Worm (Caenorhabditis elegans) whole organism, L2 larva: ENCODE data around the gene R160.10.

Source experiments
- F13H6.1 ChIP-seq: sonication (generic microtip); optimal IDR thresholded peaks from 2 replicates; lab custom pipeline; 2016; ENCODE audit warnings: missing genetic modification characterization, missing compliant biosample characterization
- R02D3.7 ChIP-seq: fragments of 150-350 bp; optimal IDR thresholded peaks from 2 replicates; lab custom pipeline; 2014; ENCODE audit warnings: missing biosample characterization, missing genetic modification characterization
- Y55F3AM.14 ChIP-seq: fragments of 200-800 bp; sonication (Bioruptor generic); optimal IDR thresholded peaks from 2 replicates; lab custom pipeline; 2018; ENCODE audit warnings: mild to moderate bottlenecking, missing genetic modification characterization, missing compliant biosample characterization
- ZK546.5 ChIP-seq: sonication (generic microtip); optimal IDR thresholded peaks from 2 replicates; lab custom pipeline; 2017; ENCODE audit warnings: missing biosample characterization, missing genetic modification characterization
- ama-1 ChIP-seq: fragments of 150-350 bp; optimal IDR thresholded peaks from 2 replicates; lab custom pipeline; 2018; ENCODE audit warnings: inconsistent platforms
- blmp-1 ChIP-seq: sonication (generic microtip); optimal IDR thresholded peaks from 2 replicates; lab custom pipeline; 2017; ENCODE audit warnings: missing genetic modification characterization, mild to moderate bottlenecking, missing compliant biosample characterization, antibody characterized with exemption, moderate library complexity; ENCODE audit not compliant: insufficient read depth
- ceh-82 ChIP-seq: fragments of 150-350 bp; optimal IDR thresholded peaks from 2 replicates; lab custom pipeline; 2014; ENCODE audit warnings: missing biosample characterization, missing genetic modification characterization
- crh-2 ChIP-seq: sonication (generic microtip); optimal IDR thresholded peaks from 2 replicates; lab custom pipeline; 2017; ENCODE audit warnings: missing biosample characterization, missing genetic modification characterization
- dmd-4 ChIP-seq: sonication (generic microtip); optimal IDR thresholded peaks from 2 replicates; lab custom pipeline; 2017; ENCODE audit warnings: missing biosample characterization, missing genetic modification characterization
- elt-1 ChIP-seq: fragments of 150-350 bp; optimal IDR thresholded peaks from 2 replicates; lab custom pipeline; 2014; ENCODE audit warnings: missing biosample characterization, missing genetic modification characterization
- fos-1 ChIP-seq: fragments of 150-350 bp; optimal IDR thresholded peaks from 2 replicates; lab custom pipeline; 2014; ENCODE audit warnings: missing biosample characterization, missing genetic modification characterization
- gmeb-1 ChIP-seq: fragments of 150-350 bp; optimal IDR thresholded peaks from 2 replicates; lab custom pipeline; 2014; ENCODE audit warnings: missing biosample characterization, missing genetic modification characterization
- lin-11 ChIP-seq: fragments of 150-350 bp; sonication (generic microtip); optimal IDR thresholded peaks from 2 replicates; lab custom pipeline; 2014; ENCODE audit warnings: missing biosample characterization, missing genetic modification characterization, inconsistent platforms, mixed read lengths
- mab-5 ChIP-seq: fragments of 150-350 bp; optimal IDR thresholded peaks from 2 replicates; lab custom pipeline; 2014; ENCODE audit warnings: missing biosample characterization, missing genetic modification characterization
- mbf-1 ChIP-seq: sonication (generic microtip); optimal IDR thresholded peaks from 2 replicates; lab custom pipeline; 2017; ENCODE audit warnings: missing biosample characterization, missing genetic modification characterization
- nhr-10 ChIP-seq: sonication (generic microtip); optimal IDR thresholded peaks from 2 replicates; lab custom pipeline; 2017; ENCODE audit warnings: missing biosample characterization, missing genetic modification characterization
- nhr-11 ChIP-seq: fragments of 150-350 bp; optimal IDR thresholded peaks from 2 replicates; lab custom pipeline; 2014; ENCODE audit warnings: missing biosample characterization, missing genetic modification characterization
- nhr-12 ChIP-seq: fragments of 150-350 bp; optimal IDR thresholded peaks from 2 replicates; lab custom pipeline; 2014; ENCODE audit warnings: missing biosample characterization, missing genetic modification characterization
- nhr-129 ChIP-seq: fragments of 150-350 bp; optimal IDR thresholded peaks from 2 replicates; lab custom pipeline; 2014; ENCODE audit warnings: missing biosample characterization, missing genetic modification characterization
- nhr-21 ChIP-seq: fragments of 150-350 bp; optimal IDR thresholded peaks from 2 replicates; lab custom pipeline; 2014; ENCODE audit warnings: missing biosample characterization, missing genetic modification characterization
- nhr-25 ChIP-seq: fragments of 150-350 bp; sonication (generic microtip); optimal IDR thresholded peaks from 3 replicates; lab custom pipeline; 2014; ENCODE audit warnings: missing biosample characterization, missing genetic modification characterization
- nhr-6 ChIP-seq: fragments of 150-350 bp; optimal IDR thresholded peaks from 2 replicates; lab custom pipeline; 2014; ENCODE audit warnings: missing biosample characterization, missing genetic modification characterization
- nhr-77 ChIP-seq: fragments of 150-350 bp; optimal IDR thresholded peaks from 2 replicates; lab custom pipeline; 2014; ENCODE audit warnings: missing biosample characterization, missing genetic modification characterization
- peb-1 ChIP-seq: fragments of 150-350 bp; optimal IDR thresholded peaks from 2 replicates; lab custom pipeline; 2014; ENCODE audit warnings: missing biosample characterization, missing genetic modification characterization
- sem-4 ChIP-seq: fragments of 150-350 bp; optimal IDR thresholded peaks from 2 replicates; lab custom pipeline; 2014; ENCODE audit warnings: missing biosample characterization, missing genetic modification reagents, missing genetic modification characterization
- skn-1 ChIP-seq: sonication (generic microtip); optimal IDR thresholded peaks from 2 replicates; lab custom pipeline; 2017; ENCODE audit warnings: missing biosample characterization, missing genetic modification characterization
- sma-3 ChIP-seq: sonication (generic microtip); optimal IDR thresholded peaks from 2 replicates; lab custom pipeline; 2016; ENCODE audit warnings: missing genetic modification reagents, missing genetic modification characterization, missing compliant biosample characterization
- sma-9 ChIP-seq, 2 experiments: fragments of 150-350 bp in 1 of 2; sonication (generic microtip) in 1 of 2; optimal IDR thresholded peaks; 2 replicates each; lab custom pipeline; 2014 to 2016; ENCODE audit warnings: missing genetic modification characterization in 2 of 2, mild to moderate bottlenecking in 1 of 2, missing biosample characterization in 1 of 2, missing compliant biosample characterization in 1 of 2, missing genetic modification reagents in 1 of 2, moderate library complexity in 1 of 2
- snpc-4 ChIP-seq: fragments of 150-350 bp; optimal IDR thresholded peaks from 2 replicates; lab custom pipeline; 2014; ENCODE audit warnings: missing biosample characterization, missing genetic modification characterization
- unc-39 ChIP-seq: fragments of 150-350 bp; optimal IDR thresholded peaks from 2 replicates; lab custom pipeline; 2014; ENCODE audit warnings: missing biosample characterization, missing genetic modification characterization
- unc-55 ChIP-seq: fragments of 150-350 bp; sonication (generic microtip); optimal IDR thresholded peaks from 3 replicates; lab custom pipeline; 2014; ENCODE audit warnings: missing biosample characterization, missing genetic modification reagents, missing genetic modification characterization
- unc-62 ChIP-seq: fragments of 150-350 bp; optimal IDR thresholded peaks from 2 replicates; lab custom pipeline; 2014; ENCODE audit warnings: missing biosample characterization, missing genetic modification reagents, missing genetic modification characterization
- zag-1 ChIP-seq: fragments of 150-350 bp; optimal IDR thresholded peaks from 2 replicates; lab custom pipeline; 2014; ENCODE audit warnings: missing biosample characterization, missing genetic modification characterization
- ztf-1 ChIP-seq: fragments of 200-800 bp; sonication (Bioruptor generic); conservative IDR thresholded peaks from 2 replicates; pipeline ENCODE4 v1.3.6; 2022; ENCODE audit warnings: missing genetic modification characterization, missing compliant biosample characterization
- ztf-4 ChIP-seq: fragments of 150-350 bp; optimal IDR thresholded peaks from 2 replicates; lab custom pipeline; 2014; ENCODE audit warnings: missing biosample characterization, missing genetic modification characterization

The R160.10 gene

ce11 chrX:4366231-4366630, 1.1 kb downstream of the R160.10 start, which contains the start of gene R160.3:
Gene R160.3, minus strand, starts transcription at chrX:4366331.
- no peak for TF ChIP-seq lin-11 (tag; lab: Kevin White, UChicago)
- no peak for TF ChIP-seq nhr-77 (tag; lab: Kevin White, UChicago)
- TF ChIP-seq snpc-4 (tag; lab: Kevin White, UChicago) = no peak
- no peak for TF ChIP-seq dmd-4
- no peak for TF ChIP-seq unc-55
- TF ChIP-seq nhr-6 (tag; lab: Kevin White, UChicago) = no peak
- TF ChIP-seq nhr-25 (tag; lab: Kevin White, UChicago) = no peak
- no peak for TF ChIP-seq sem-4
- no peak for TF ChIP-seq F13H6.1 (tag; lab: Kevin White, UChicago)
- no peak for TF ChIP-seq mbf-1 (tag; lab: Kevin White, UChicago)
- no peak for TF ChIP-seq blmp-1 (tag; lab: Kevin White, UChicago)
- TF ChIP-seq sma-3 (GFP tag; lab: Kevin White, UChicago) = no peak
- TF ChIP-seq R02D3.7 (tag; lab: Kevin White, UChicago) = no peak
- TF ChIP-seq ztf-4 (tag; lab: Kevin White, UChicago) = no peak
- TF ChIP-seq peb-1 (tag; lab: Kevin White, UChicago) = no peak

- TF ChIP-seq nhr-129 (tag; lab: Kevin White, UChicago) (no peak), elt-1 (tag; lab: Kevin White, UChicago) (no peak), crh-2 (tag; lab: Kevin White, UChicago) (no peak), snpc-4 (tag; lab: Kevin White, UChicago) (no peak), ZK546.5 (tag; lab: Kevin White, UChicago) (no peak), nhr-21 (tag; lab: Kevin White, UChicago) (no peak), peb-1 (tag; lab: Kevin White, UChicago) (no peak), skn-1 (tag; lab: Kevin White, UChicago) (no peak), unc-55 (no peak), Y55F3AM.14 (GFP tag; lab: Kevin White, UChicago) (no peak), ztf-1 (no peak), unc-62 (GFP tag; lab: Kevin White, UChicago) (no peak), ztf-4 (tag; lab: Kevin White, UChicago) (no peak), ama-1 (no peak), mab-5 (tag; lab: Kevin White, UChicago) (no peak), nhr-25 (tag; lab: Kevin White, UChicago) (no peak), nhr-10 (tag; lab: Kevin White, UChicago) (no peak), fos-1 (tag; lab: Kevin White, UChicago) (no peak), sem-4 (no peak)
Measured at ce11 chrX:4364877-4365276, 2.4 kb downstream of the R160.10 start, which contains the start of gene F14H12.8. Gene F14H12.8, minus strand, starts transcription at chrX:4364977.

ce11 chrX:4363200-4363599, 4.1 kb downstream of the R160.10 start, which contains the start of gene F14H12.17:
Gene F14H12.17, minus strand, starts transcription at chrX:4363300.
- TF ChIP-seq ama-1 = no peak
- no peak for TF ChIP-seq lin-11 (tag; lab: Kevin White, UChicago)
- no peak for TF ChIP-seq gmeb-1 (tag; lab: Kevin White, UChicago)
- TF ChIP-seq skn-1 (tag; lab: Kevin White, UChicago) = no peak
- TF ChIP-seq zag-1 (tag; lab: Kevin White, UChicago) = no peak
- no peak for TF ChIP-seq fos-1 (tag; lab: Kevin White, UChicago)
- no peak for TF ChIP-seq nhr-129 (tag; lab: Kevin White, UChicago)
- TF ChIP-seq nhr-11 = no peak
- no peak for TF ChIP-seq unc-39 (tag; lab: Kevin White, UChicago)
- TF ChIP-seq peb-1 (tag; lab: Kevin White, UChicago) = no peak
- TF ChIP-seq snpc-4 (tag; lab: Kevin White, UChicago) = no peak
- TF ChIP-seq, all 48 proteins: peak for 0

ce11 chrX:4362522-4362921, 4.8 kb downstream of the R160.10 start, which contains the start of gene F14H12.7:
Gene F14H12.7, minus strand, starts transcription at chrX:4362622.
- TF ChIP-seq sma-9 (GFP tag; optimal IDR thresholded peaks at IDR 0.05; lab: Kevin White, UChicago) (no peak), sma-9 (tag; optimal IDR thresholded peaks at IDR 0.05; lab: Kevin White, UChicago) (no peak), snpc-4 (tag; lab: Kevin White, UChicago) (no peak), nhr-21 (tag; lab: Kevin White, UChicago) (no peak), nhr-10 (tag; lab: Kevin White, UChicago) (no peak), ceh-82 (tag; lab: Kevin White, UChicago) (no peak), ama-1 (no peak), Y55F3AM.14 (GFP tag; lab: Kevin White, UChicago) (no peak), nhr-12 (tag; lab: Kevin White, UChicago) (no peak)
